Fruit fly (Drosophila melanogaster) whole organism, pupa: ENCODE data around the gene Ankrd49.

Experiments
- CG10348 ChIP-seq: fragments of 200-800 bp; sonication (Bioruptor generic); IDR thresholded peaks from 2 replicates; pipeline ENCODE4 v1.3.6; 2022; ENCODE audit warnings: missing biosample characterization, missing genetic modification characterization
- CG12605 ChIP-seq: fragments of 200-800 bp; sonication (Bioruptor generic); IDR thresholded peaks from 2 replicates; pipeline ENCODE4 v1.3.6; 2022; ENCODE audit warnings: missing biosample characterization, missing genetic modification characterization
- CG15710 ChIP-seq: fragments of 200-800 bp; sonication (Bioruptor generic); optimal IDR thresholded peaks from 2 replicates; lab custom pipeline; 2018; ENCODE audit warnings: missing biosample characterization, mild to moderate bottlenecking, missing genetic modification characterization, moderate library complexity
- CG34367 ChIP-seq: fragments of 200-800 bp; sonication (Bioruptor generic); optimal IDR thresholded peaks from 2 replicates; lab custom pipeline; 2018; ENCODE audit warnings: missing biosample characterization, mild to moderate bottlenecking, missing genetic modification characterization
- CG9948 ChIP-seq: fragments of 200-800 bp; sonication (Bioruptor generic); optimal IDR thresholded peaks from 2 replicates; lab custom pipeline; 2018; ENCODE audit warnings: missing biosample characterization, mild to moderate bottlenecking, missing genetic modification characterization, moderate library complexity
- Ets98B ChIP-seq: fragments of 200-800 bp; sonication (Bioruptor generic); IDR thresholded peaks from 2 replicates; pipeline ENCODE4 v1.3.6; 2022; ENCODE audit warnings: missing biosample characterization, missing genetic modification characterization
- Pif1A ChIP-seq: fragments of 200-800 bp; sonication (Bioruptor generic); optimal IDR thresholded peaks from 3 replicates; lab custom pipeline; 2016; ENCODE audit warnings: missing biosample characterization, missing genetic modification characterization
- Snoo ChIP-seq: fragments of 200-800 bp; sonication (Bioruptor generic); optimal IDR thresholded peaks from 3 replicates; lab custom pipeline; 2017; ENCODE audit warnings: missing biosample characterization, mild to moderate bottlenecking, missing genetic modification characterization, inconsistent platforms

- no peak for TF ChIP-seq CG15710 (tag; lab: Kevin White, UChicago)
- TF ChIP-seq CG12605 (GFP tag; lab: Robert Waterston, UW) = no peak
- no peak for TF ChIP-seq CG9948 (tag; lab: Kevin White, UChicago)
- no peak for TF ChIP-seq CG10348 (GFP tag; lab: Robert Waterston, UW)
- no peak for TF ChIP-seq Ets98B (GFP tag; lab: Robert Waterston, UW)
- no peak for TF ChIP-seq Snoo (tag; lab: Kevin White, UChicago)
- no peak for TF ChIP-seq CG34367 (tag; lab: Kevin White, UChicago)
- no peak for TF ChIP-seq Pif1A (GFP tag; lab: Kevin White, UChicago)
Measured at dm6 chr2L:15013523-15013922, 6.3 kb upstream of the Ankrd49 start.
